Fruit fly (Drosophila melanogaster) whole organism, wandering third instar larva: ENCODE measurements around the gene CG32236.
A peak's percentile ranks its signal among the peaks of the same experiment; 100 is the strongest.

Experiments
- CG32264 ChIP-seq: fragments of 200-800 bp; sonication (Bioruptor generic); optimal IDR thresholded peaks from 2 replicates; lab custom pipeline; 2016; ENCODE audit warnings: missing biosample characterization, missing genetic modification characterization
- CrebA ChIP-seq: fragments of 200-800 bp; sonication (Bioruptor generic); optimal IDR thresholded peaks from 2 replicates; lab custom pipeline; 2016; ENCODE audit warnings: missing biosample characterization, mild to moderate bottlenecking, missing genetic modification characterization, borderline replicate concordance
- Dfd ChIP-seq: fragments of >200 bp; optimal IDR thresholded peaks from 2 replicates; lab custom pipeline; 2017; ENCODE audit warnings: missing biosample characterization, missing genetic modification characterization
- GATAd ChIP-seq: sonication (Bioruptor generic); optimal IDR thresholded peaks from 2 replicates; lab custom pipeline; 2016; ENCODE audit warnings: missing biosample characterization, missing genetic modification characterization
- Hr78 ChIP-seq: fragments of >200 bp; optimal IDR thresholded peaks from 2 replicates; lab custom pipeline; 2017; ENCODE audit warnings: missing biosample characterization, missing genetic modification characterization
- Sp1 ChIP-seq: fragments of 200-800 bp; sonication (Bioruptor generic); optimal IDR thresholded peaks from 3 replicates; lab custom pipeline; 2019; ENCODE audit warnings: missing biosample characterization, mild to moderate bottlenecking, missing genetic modification characterization, moderate library complexity
- brk ChIP-seq: fragments of 200-800 bp; sonication (Bioruptor generic); optimal IDR thresholded peaks from 2 replicates; lab custom pipeline; 2016; ENCODE audit warnings: missing biosample characterization, mild to moderate bottlenecking, missing genetic modification characterization
- ey ChIP-seq: fragments of 200-800 bp; sonication (Bioruptor generic); optimal IDR thresholded peaks from 2 replicates; lab custom pipeline; 2016; ENCODE audit warnings: missing biosample characterization, missing genetic modification characterization
- jim ChIP-seq: fragments of 175-275, 200-325 bp; sonication (Bioruptor generic); optimal IDR thresholded peaks from 2 replicates; lab custom pipeline; 2016; ENCODE audit warnings: missing biosample characterization, mild to moderate bottlenecking, missing genetic modification characterization
- psq ChIP-seq: fragments of 200-800 bp; sonication (Bioruptor generic); optimal IDR thresholded peaks from 3 replicates; lab custom pipeline; 2017; ENCODE audit warnings: missing biosample characterization, mild to moderate bottlenecking, missing genetic modification characterization, moderate library complexity
- sage ChIP-seq: fragments of 200-800 bp; sonication (Bioruptor generic); optimal IDR thresholded peaks from 2 replicates; lab custom pipeline; 2016; ENCODE audit warnings: missing biosample characterization, mild to moderate bottlenecking, missing genetic modification characterization
- usp ChIP-seq: fragments of >200 bp; optimal IDR thresholded peaks from 2 replicates; lab custom pipeline; 2017; ENCODE audit warnings: missing biosample characterization, missing genetic modification characterization
- woc ChIP-seq: sonication (Bioruptor generic); optimal IDR thresholded peaks from 2 replicates; lab custom pipeline; 2016; ENCODE audit warnings: missing biosample characterization, mild to moderate bottlenecking, missing genetic modification characterization

CG32236 gene

dm6 chr3L:4619497-4620211 is 47.5 kb downstream of the CG32236 start (continued):
- TF ChIP-seq woc (GFP tag; lab: Kevin White, UChicago), result peak; percentile 48

dm6 chr3L:4618865-4619496 is 48.2 kb downstream of the CG32236 start:
- TF ChIP-seq GATAd (no peak), Sp1 (GFP tag; lab: Kevin White, UChicago) (no peak), sage (GFP tag; lab: Kevin White, UChicago) (no peak), Hr78 (GFP tag; lab: Kevin White, UChicago) (no peak), CG32264 (GFP tag; lab: Kevin White, UChicago) (no peak), jim (GFP tag; lab: Kevin White, UChicago) (no peak), brk (GFP tag; lab: Kevin White, UChicago) (no peak), CrebA (GFP tag; lab: Kevin White, UChicago) (no peak), psq (GFP tag; lab: Kevin White, UChicago) (no peak), ey (no peak), usp (no peak), Dfd (GFP tag; lab: Kevin White, UChicago) (no peak)
- TF ChIP-seq, all 38 proteins: peak for 0
